Worm (Caenorhabditis elegans): ENCODE measurements around the gene cyn-11.
A peak's percentile ranks its signal among the peaks of the same experiment; 100 is the strongest.

ce11 chrII:8740326-8740949 lies 24.4 kb upstream of the cyn-11 start:
- TF ChIP-seq nhr-12 (tag; optimal IDR thresholded peaks at IDR 0.05) = no peak
- peak; percentile 46 for TF ChIP-seq aha-1 (tag; optimal IDR thresholded peaks at IDR 0.05)
- peak; percentile 65 for TF ChIP-seq tbx-2 (tag; optimal IDR thresholded peaks at IDR 0.05)
- TF ChIP-seq nhr-11 (tag; optimal IDR thresholded peaks at IDR 0.05) = no peak
- no peak for TF ChIP-seq dpl-1 (GFP tag; optimal IDR thresholded peaks at IDR 0.05)
- TF ChIP-seq lsy-2 (tag; optimal IDR thresholded peaks at IDR 0.05) = peak; percentile 5
- no peak for TF ChIP-seq ceh-82 (tag; optimal IDR thresholded peaks at IDR 0.05)
- peak in 1 of 2 experiments; percentile 63 for TF ChIP-seq mdl-1 (tag; optimal IDR thresholded peaks at IDR 0.05)
- no peak for TF ChIP-seq skn-1 (tag; optimal IDR thresholded peaks at IDR 0.05)
